Fruit fly (Drosophila melanogaster): Measurements from ENCODE around the gene Cpr76Bd.
A peak's percentile ranks its signal among the peaks of the same experiment; 100 is the strongest.

Gene Cpr76Bd

DNA sequence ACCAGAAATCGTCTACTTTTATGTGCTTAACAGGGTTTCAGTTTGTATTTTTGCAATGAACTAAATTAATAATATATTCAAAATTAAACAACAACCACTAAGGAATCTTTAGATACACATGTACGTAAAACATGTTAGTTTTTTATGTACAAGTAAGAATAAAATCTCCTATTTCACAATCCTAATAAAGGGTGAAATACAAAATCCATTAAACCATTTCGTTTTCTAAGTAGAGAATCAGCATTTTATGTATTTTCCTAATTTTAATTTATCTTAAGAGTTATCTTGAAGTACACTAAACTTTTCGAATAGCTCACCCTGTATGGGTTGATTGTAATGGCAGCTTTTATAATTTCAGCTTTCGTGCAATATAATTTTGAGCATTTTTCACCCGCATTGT lies 29.2 kb downstream of the Cpr76Bd start:
- TF ChIP-seq GATAd (GFP tag; optimal IDR thresholded peaks at IDR 0.05): no peak
- TF ChIP-seq Sp1 (GFP tag; optimal IDR thresholded peaks at IDR 0.05): peak; percentile 91
- TF ChIP-seq brk (GFP tag; optimal IDR thresholded peaks at IDR 0.05): peak; percentile 43
- TF ChIP-seq HLH106 (tag; optimal IDR thresholded peaks at IDR 0.05): peak; percentile 88
- no peak for TF ChIP-seq Dif (GFP tag; optimal IDR thresholded peaks at IDR 0.05; ENCODE audit: partially characterized antibody)
- TF ChIP-seq foxo (GFP tag; optimal IDR thresholded peaks at IDR 0.05): peak in 1 of 2 experiments; percentile 91
- TF ChIP-seq Rel (GFP tag; optimal IDR thresholded peaks at IDR 0.05): peak; percentile 13
- peak; percentile 2 for TF ChIP-seq Rel (tag; optimal IDR thresholded peaks at IDR 0.05)
- TF ChIP-seq fru (GFP tag; optimal IDR thresholded peaks at IDR 0.05): peak; percentile 88
- TF ChIP-seq Hnf4 (GFP tag; optimal IDR thresholded peaks at IDR 0.05): peak; percentile 29
- TF ChIP-seq CG32264 (GFP tag; optimal IDR thresholded peaks at IDR 0.05): no peak
- peak; percentile 11 for TF ChIP-seq Jra (GFP tag; optimal IDR thresholded peaks at IDR 0.05)
- TF ChIP-seq rgr (GFP tag; optimal IDR thresholded peaks at IDR 0.05): peak; percentile 88
- TF ChIP-seq pan (optimal IDR thresholded peaks at IDR 0.05): no peak
- peak; percentile 66 for TF ChIP-seq br (GFP tag; optimal IDR thresholded peaks at IDR 0.05)
- peak; percentile 44 for TF ChIP-seq sage (GFP tag; optimal IDR thresholded peaks at IDR 0.05)
- TF ChIP-seq CG9705 (GFP tag; optimal IDR thresholded peaks at IDR 0.05): peak; percentile 26
- TF ChIP-seq Hr78 (GFP tag; optimal IDR thresholded peaks at IDR 0.05): no peak
- TF ChIP-seq Myc (optimal IDR thresholded peaks at IDR 0.05): no peak
- peak; percentile 15 for TF ChIP-seq tai (GFP tag; optimal IDR thresholded peaks at IDR 0.05)
- peak; percentile 60 for TF ChIP-seq psq (GFP tag; optimal IDR thresholded peaks at IDR 0.05)
- peak; percentile 86 for TF ChIP-seq ey (GFP tag; optimal IDR thresholded peaks at IDR 0.05)
- TF ChIP-seq h (GFP tag; optimal IDR thresholded peaks at IDR 0.05): peak; percentile 79
- TF ChIP-seq OdsH (GFP tag; optimal IDR thresholded peaks at IDR 0.05): peak; percentile 86
- TF ChIP-seq woc (GFP tag; optimal IDR thresholded peaks at IDR 0.05): peak; percentile 58
- peak; percentile 17 for TF ChIP-seq dmrt93B (GFP tag; optimal IDR thresholded peaks at IDR 0.05)

DNA sequence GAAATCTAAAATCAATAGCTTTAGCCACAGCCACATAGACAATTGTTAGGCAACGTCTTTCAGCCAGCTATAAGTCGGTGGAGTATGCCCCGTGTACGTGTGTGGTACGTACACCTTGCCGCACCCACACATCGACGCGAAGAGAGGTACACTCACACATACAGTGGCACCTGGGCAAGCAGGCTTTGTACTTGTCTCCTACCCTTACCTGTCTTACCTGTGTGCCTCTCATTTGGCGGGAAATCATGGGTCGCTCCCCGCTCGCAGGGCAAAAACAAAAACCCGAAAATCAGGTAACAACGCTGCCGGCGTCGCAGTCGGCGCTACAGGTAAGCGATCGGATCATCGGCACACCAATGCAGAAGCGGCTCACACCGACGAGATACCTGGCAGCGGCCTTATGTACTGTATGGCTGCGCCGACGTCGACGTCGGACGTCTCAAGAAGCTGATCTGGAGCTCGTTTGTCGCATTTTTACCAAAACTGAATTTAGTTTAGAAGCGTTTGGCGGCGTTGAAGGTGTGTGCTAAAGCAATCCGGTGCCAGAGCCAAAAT lies 29.7 kb downstream of the Cpr76Bd start:
- TF ChIP-seq lola (GFP tag; optimal IDR thresholded peaks at IDR 0.05) (no peak), CG32264 (GFP tag; optimal IDR thresholded peaks at IDR 0.05) (no peak), ey (GFP tag; optimal IDR thresholded peaks at IDR 0.05) (no peak), dsf (GFP tag; optimal IDR thresholded peaks at IDR 0.05; ENCODE audit: borderline replicate concordance) (no peak), Dif (GFP tag; optimal IDR thresholded peaks at IDR 0.05; ENCODE audit: partially characterized antibody) (peak; percentile 76), usp (GFP tag; optimal IDR thresholded peaks at IDR 0.05) (no peak), Hr83 (GFP tag; optimal IDR thresholded peaks at IDR 0.05; ENCODE audit: poor library complexity, severe bottlenecking) (peak; percentile 72), tai (GFP tag; optimal IDR thresholded peaks at IDR 0.05) (no peak), Mio (GFP tag; optimal IDR thresholded peaks at IDR 0.05) (no peak), Abd-B (GFP tag; optimal IDR thresholded peaks at IDR 0.05) (no peak), psq (GFP tag; optimal IDR thresholded peaks at IDR 0.05) (no peak), Rel (GFP tag; optimal IDR thresholded peaks at IDR 0.05) (no peak), Rel (tag; optimal IDR thresholded peaks at IDR 0.05) (peak; percentile 2), Vsx2 (GFP tag; optimal IDR thresholded peaks at IDR 0.05; ENCODE audit: partially characterized antibody) (peak; percentile 46), h (GFP tag; optimal IDR thresholded peaks at IDR 0.05) (peak; percentile 10), Hnf4 (GFP tag; optimal IDR thresholded peaks at IDR 0.05) (no peak), dl (GFP tag; optimal IDR thresholded peaks at IDR 0.05; ENCODE audit: insufficient read depth in 1 of 2, partially characterized antibody in 2 of 2) (peak; percentile 25 to 55), br (GFP tag; optimal IDR thresholded peaks at IDR 0.05) (peak; percentile 20), woc (GFP tag; optimal IDR thresholded peaks at IDR 0.05) (no peak), fru (GFP tag; optimal IDR thresholded peaks at IDR 0.05) (no peak), Sp1 (GFP tag; optimal IDR thresholded peaks at IDR 0.05) (no peak), foxo (GFP tag; optimal IDR thresholded peaks at IDR 0.05) (no peak), CrebA (GFP tag; optimal IDR thresholded peaks at IDR 0.05; ENCODE audit: borderline replicate concordance) (no peak), Jra (GFP tag; optimal IDR thresholded peaks at IDR 0.05) (no peak), CG9705 (GFP tag; optimal IDR thresholded peaks at IDR 0.05) (no peak)

DNA sequence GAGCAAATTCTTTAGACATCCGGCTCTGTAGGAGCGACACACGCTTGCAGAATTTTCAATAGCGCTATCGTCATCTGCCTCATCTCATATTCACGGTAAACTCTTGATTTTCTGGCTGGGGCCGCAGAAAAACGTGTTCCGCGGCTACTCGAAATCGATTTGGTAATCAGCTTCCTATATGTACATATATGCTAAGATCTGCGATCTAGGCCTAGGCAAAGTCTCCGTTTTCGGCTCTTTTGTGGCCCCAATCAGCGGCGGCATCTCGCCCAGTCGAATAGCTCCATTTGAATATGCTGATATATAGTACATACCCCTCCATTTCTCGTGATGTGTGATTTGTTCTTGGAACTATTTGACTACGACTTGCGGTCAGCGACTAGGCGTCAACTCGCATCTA lies 30.5 kb downstream of the Cpr76Bd start:
- no peak for TF ChIP-seq N (GFP tag; optimal IDR thresholded peaks at IDR 0.05)
- no peak for TF ChIP-seq CG32264 (GFP tag; optimal IDR thresholded peaks at IDR 0.05)
- TF ChIP-seq ey (GFP tag; optimal IDR thresholded peaks at IDR 0.05): no peak
- TF ChIP-seq woc (GFP tag; optimal IDR thresholded peaks at IDR 0.05): no peak
- TF ChIP-seq fru (GFP tag; optimal IDR thresholded peaks at IDR 0.05): no peak
- no peak for TF ChIP-seq br (GFP tag; optimal IDR thresholded peaks at IDR 0.05)
- no peak for TF ChIP-seq dsf (GFP tag; optimal IDR thresholded peaks at IDR 0.05; ENCODE audit: borderline replicate concordance)
